Worm (Caenorhabditis elegans) whole organism, L4 larva: Measurements from ENCODE around the gene C41C4.9.

Source experiments
- F37D6.2 ChIP-seq: sonication (generic microtip); optimal IDR thresholded peaks from 2 replicates; lab custom pipeline; 2016; ENCODE audit warnings: mild to moderate bottlenecking, missing genetic modification characterization, missing compliant biosample characterization
- F44E2.7 ChIP-seq: fragments of 200-800 bp; sonication (Bioruptor generic); IDR thresholded peaks from 2 replicates; pipeline ENCODE4 v2.1.2; 2022; ENCODE audit warnings: missing genetic modification characterization, missing compliant biosample characterization
- F49E8.2 ChIP-seq: sonication (generic microtip); optimal IDR thresholded peaks from 2 replicates; lab custom pipeline; 2016; ENCODE audit warnings: missing compliant biosample characterization, mild to moderate bottlenecking, missing genetic modification characterization, borderline replicate concordance
- T20F7.1 ChIP-seq: fragments of 200-800 bp; sonication (Bioruptor generic); optimal IDR thresholded peaks from 2 replicates; lab custom pipeline; 2018; ENCODE audit warnings: mild to moderate bottlenecking, missing genetic modification characterization, missing compliant biosample characterization
- Y105C5A.15 ChIP-seq: fragments of 200-800 bp; sonication (Bioruptor generic); IDR thresholded peaks from 2 replicates; pipeline ENCODE4 v1.3.6; 2022; ENCODE audit warnings: missing genetic modification characterization, missing compliant biosample characterization
- Y75B8A.6 ChIP-seq: fragments of 200-800 bp; sonication (Bioruptor generic); IDR thresholded peaks from 2 replicates; pipeline ENCODE4 v1.3.6; 2022; ENCODE audit warnings: missing genetic modification reagents, missing genetic modification characterization, missing compliant biosample characterization
- ZK337.2 ChIP-seq: fragments of 200-800 bp; sonication (Bioruptor generic); IDR thresholded peaks from 2 replicates; pipeline ENCODE4 v1.3.6; 2022; ENCODE audit warnings: missing genetic modification reagents, missing genetic modification characterization, missing compliant biosample characterization
- ama-1 ChIP-seq: fragments of 150-350 bp; optimal IDR thresholded peaks from 2 replicates; lab custom pipeline; 2014; ENCODE audit warnings: inconsistent platforms, mixed read lengths
- attf-4 ChIP-seq: sonication (generic microtip); optimal IDR thresholded peaks from 3 replicates; lab custom pipeline; 2017; ENCODE audit warnings: missing biosample characterization, missing genetic modification characterization
- ceh-28 ChIP-seq: fragments of 150-350 bp; optimal IDR thresholded peaks from 2 replicates; lab custom pipeline; 2014; ENCODE audit warnings: missing biosample characterization, missing genetic modification reagents, missing genetic modification characterization
- ceh-32 ChIP-seq: sonication (generic microtip); optimal IDR thresholded peaks from 2 replicates; lab custom pipeline; 2016; ENCODE audit warnings: mild to moderate bottlenecking, missing genetic modification characterization, missing compliant biosample characterization; ENCODE audit not compliant: poor library complexity
- ceh-82 ChIP-seq: sonication (generic microtip); optimal IDR thresholded peaks from 2 replicates; lab custom pipeline; 2017; ENCODE audit warnings: missing biosample characterization, missing genetic modification characterization
- ctbp-1 ChIP-seq: fragments of 200-800 bp; sonication (Bioruptor generic); IDR thresholded peaks from 2 replicates; pipeline ENCODE4 v1.3.6; 2022; ENCODE audit warnings: missing genetic modification reagents, missing genetic modification characterization, missing compliant biosample characterization
- daf-12 ChIP-seq: fragments of 150-350 bp; optimal IDR thresholded peaks from 2 replicates; lab custom pipeline; 2014; ENCODE audit warnings: missing biosample characterization, missing genetic modification reagents, missing genetic modification characterization
- dmd-6 ChIP-seq: fragments of 200-800 bp; sonication (Bioruptor generic); IDR thresholded peaks from 2 replicates; pipeline ENCODE4 v1.3.6; 2022; ENCODE audit warnings: missing genetic modification reagents, missing genetic modification characterization, missing compliant biosample characterization
- dpl-1 ChIP-seq: fragments of 150-350 bp; optimal IDR thresholded peaks from 2 replicates; lab custom pipeline; 2014; ENCODE audit warnings: missing biosample characterization, missing genetic modification reagents, missing genetic modification characterization
- egl-27 ChIP-seq: sonication (generic microtip); optimal IDR thresholded peaks from 3 replicates; lab custom pipeline; 2017; ENCODE audit warnings: missing biosample characterization, missing genetic modification reagents, missing genetic modification characterization
- egl-43 ChIP-seq: fragments of 200-800 bp; sonication (Bioruptor generic); IDR thresholded peaks from 2 replicates; pipeline ENCODE4 v1.3.6; 2022; ENCODE audit warnings: missing genetic modification reagents, missing genetic modification characterization, missing compliant biosample characterization
- fkh-10 ChIP-seq: fragments of 150-350 bp; optimal IDR thresholded peaks from 2 replicates; lab custom pipeline; 2014; ENCODE audit warnings: missing biosample characterization, missing genetic modification reagents, missing genetic modification characterization
- fos-1 ChIP-seq: fragments of 150-350 bp; optimal IDR thresholded peaks from 2 replicates; lab custom pipeline; 2014; ENCODE audit warnings: missing biosample characterization, missing genetic modification characterization
- hmg-1.1 ChIP-seq: fragments of 200-800 bp; sonication (Bioruptor generic); IDR thresholded peaks from 2 replicates; pipeline ENCODE4 v1.3.6; 2022; ENCODE audit warnings: missing genetic modification reagents, missing genetic modification characterization, missing compliant biosample characterization
- jun-1 ChIP-seq: fragments of 150-350 bp; optimal IDR thresholded peaks from 2 replicates; lab custom pipeline; 2014; ENCODE audit warnings: missing biosample characterization, missing genetic modification reagents, missing genetic modification characterization
- lin-1 ChIP-seq: fragments of 200-800 bp; sonication (Bioruptor generic); IDR thresholded peaks from 2 replicates; pipeline ENCODE4 v1.3.6; 2022; ENCODE audit warnings: missing genetic modification reagents, missing genetic modification characterization, missing compliant biosample characterization
- lin-29 ChIP-seq: fragments of 200-800 bp; sonication (Bioruptor generic); IDR thresholded peaks from 2 replicates; pipeline ENCODE4 v1.3.6; 2022; ENCODE audit warnings: missing genetic modification reagents, missing genetic modification characterization, missing compliant biosample characterization
- lin-38 ChIP-seq: fragments of 200-800 bp; sonication (Bioruptor generic); IDR thresholded peaks from 2 replicates; pipeline ENCODE4 v1.3.6; 2022; ENCODE audit warnings: missing genetic modification reagents, missing genetic modification characterization, missing compliant biosample characterization
- lin-39 ChIP-seq: fragments of 150-350 bp; optimal IDR thresholded peaks from 2 replicates; lab custom pipeline; 2014; ENCODE audit warnings: missing biosample characterization, missing genetic modification reagents, missing genetic modification characterization
- lir-3 ChIP-seq: sonication (generic microtip); optimal IDR thresholded peaks from 2 replicates; lab custom pipeline; 2016; ENCODE audit warnings: mild to moderate bottlenecking, missing genetic modification characterization, missing compliant biosample characterization
- lsy-2 ChIP-seq, 2 experiments: fragments of 150-350 bp in 1 of 2; sonication (generic microtip) in 1 of 2; optimal IDR thresholded peaks; 2 replicates each; lab custom pipeline; 2014 to 2017; ENCODE audit warnings: missing biosample characterization in 2 of 2, missing genetic modification characterization in 2 of 2
- mdl-1 ChIP-seq, 2 experiments: fragments of 150-350 bp in 1 of 2; sonication (generic microtip) in 1 of 2; optimal IDR thresholded peaks; 2 replicates each; lab custom pipeline; 2014 to 2017; ENCODE audit warnings: missing biosample characterization in 2 of 2, missing genetic modification characterization in 2 of 2
- mdt-29 ChIP-seq: fragments of 200-800 bp; sonication (Bioruptor generic); IDR thresholded peaks from 2 replicates; pipeline ENCODE4 v1.3.6; 2022; ENCODE audit warnings: missing genetic modification reagents, missing genetic modification characterization, missing compliant biosample characterization
- mes-2 ChIP-seq: sonication (generic microtip); optimal IDR thresholded peaks from 2 replicates; lab custom pipeline; 2016; ENCODE audit warnings: missing genotype, mild to moderate bottlenecking, missing genetic modification characterization, missing compliant biosample characterization; ENCODE audit not compliant: poor library complexity, severe bottlenecking
- mxl-2 ChIP-seq: fragments of 200-800 bp; sonication (Bioruptor generic); conservative IDR thresholded peaks from 2 replicates; pipeline ENCODE4 v1.3.6; 2022; ENCODE audit warnings: missing genetic modification reagents, missing genetic modification characterization, missing compliant biosample characterization
- nhr-10 ChIP-seq: fragments of 150-350 bp; optimal IDR thresholded peaks from 2 replicates; lab custom pipeline; 2014; ENCODE audit warnings: missing biosample characterization, missing genetic modification characterization
- nhr-102 ChIP-seq: sonication (generic microtip); optimal IDR thresholded peaks from 2 replicates; lab custom pipeline; 2016; ENCODE audit warnings: mild to moderate bottlenecking, missing genetic modification characterization, moderate library complexity, missing compliant biosample characterization
- nhr-25 ChIP-seq: sonication (generic microtip); optimal IDR thresholded peaks from 2 replicates; lab custom pipeline; 2017; ENCODE audit warnings: missing genetic modification characterization, mild to moderate bottlenecking, missing compliant biosample characterization, antibody characterized with exemption, moderate library complexity, borderline replicate concordance; ENCODE audit not compliant: insufficient read depth
- nhr-48 ChIP-seq: sonication (generic microtip); optimal IDR thresholded peaks from 2 replicates; lab custom pipeline; 2016; ENCODE audit warnings: mild to moderate bottlenecking, missing genetic modification characterization, missing compliant biosample characterization
- nhr-6 ChIP-seq: fragments of 150-350 bp; optimal IDR thresholded peaks from 2 replicates; lab custom pipeline; 2014; ENCODE audit warnings: missing biosample characterization, missing genetic modification characterization
- nhr-76 ChIP-seq: fragments of 150-350 bp; optimal IDR thresholded peaks from 2 replicates; lab custom pipeline; 2014; ENCODE audit warnings: missing biosample characterization, missing genetic modification characterization
- nhr-77 ChIP-seq: fragments of 150-350 bp; optimal IDR thresholded peaks from 2 replicates; lab custom pipeline; 2014; ENCODE audit warnings: missing biosample characterization, missing genetic modification characterization
- pha-4 ChIP-seq, 2 experiments: fragments of 150-350 bp in 1 of 2; fragments of 200-800 bp in 1 of 2; sonication (Bioruptor generic) in 1 of 2; IDR thresholded peaks in 1 of 2; optimal IDR thresholded peaks in 1 of 2; 2 replicates each; pipeline versions ENCODE4 v1.3.6 to Lab custom; 2014 to 2022; ENCODE audit warnings: missing genetic modification characterization in 2 of 2, missing genetic modification reagents in 2 of 2, missing biosample characterization in 1 of 2, missing compliant biosample characterization in 1 of 2
- php-3 ChIP-seq: fragments of 200-800 bp; sonication (Bioruptor generic); IDR thresholded peaks from 2 replicates; pipeline ENCODE4 v1.3.6; 2022; ENCODE audit warnings: missing genetic modification reagents, missing genetic modification characterization, missing compliant biosample characterization
- pqm-1 ChIP-seq: sonication (generic microtip); optimal IDR thresholded peaks from 2 replicates; lab custom pipeline; 2017; ENCODE audit warnings: missing biosample characterization, missing genetic modification characterization
- saeg-2 ChIP-seq: fragments of 200-800 bp; sonication (Bioruptor generic); IDR thresholded peaks from 2 replicates; pipeline ENCODE4 v1.3.6; 2022; ENCODE audit warnings: missing genetic modification reagents, missing genetic modification characterization, missing compliant biosample characterization
- sdz-12 ChIP-seq: fragments of 200-800 bp; sonication (Bioruptor generic); optimal IDR thresholded peaks from 2 replicates; lab custom pipeline; 2018; ENCODE audit warnings: mild to moderate bottlenecking, missing genetic modification characterization, missing compliant biosample characterization
- set-16 ChIP-seq: fragments of 200-800 bp; sonication (Bioruptor generic); IDR thresholded peaks from 2 replicates; pipeline ENCODE4 v1.3.6; 2022; ENCODE audit warnings: missing genetic modification reagents, missing genetic modification characterization, missing compliant biosample characterization
- snpc-4 ChIP-seq: fragments of 150-350 bp; optimal IDR thresholded peaks from 2 replicates; lab custom pipeline; 2014; ENCODE audit warnings: missing biosample characterization, missing genetic modification characterization
- tag-97 ChIP-seq: fragments of 200-800 bp; sonication (Bioruptor generic); IDR thresholded peaks from 2 replicates; pipeline ENCODE4 v1.3.6; 2022; ENCODE audit warnings: missing genetic modification characterization, missing compliant biosample characterization
- unc-39 ChIP-seq: sonication (generic microtip); optimal IDR thresholded peaks from 2 replicates; lab custom pipeline; 2017; ENCODE audit warnings: missing biosample characterization, missing genetic modification characterization
- unc-62 ChIP-seq, 3 experiments: fragments of 150-350 bp in 1 of 3; sonication (generic microtip); optimal IDR thresholded peaks in 2 of 3; peaks in 1 of 3; 1 replicate in 1 of 3; 2 replicates in 2 of 3; lab custom pipeline; 2014 to 2017; ENCODE audit warnings: missing biosample characterization in 3 of 3, missing genetic modification characterization in 3 of 3, missing genetic modification reagents in 3 of 3, missing genotype in 1 of 3
- zag-1 ChIP-seq: fragments of 150-350 bp; optimal IDR thresholded peaks from 2 replicates; lab custom pipeline; 2014; ENCODE audit warnings: missing biosample characterization, missing genetic modification characterization
- ztf-7 ChIP-seq: fragments of 150-350 bp; optimal IDR thresholded peaks from 2 replicates; lab custom pipeline; 2014; ENCODE audit warnings: missing biosample characterization, missing genetic modification characterization

C41C4.9 gene

DNA sequence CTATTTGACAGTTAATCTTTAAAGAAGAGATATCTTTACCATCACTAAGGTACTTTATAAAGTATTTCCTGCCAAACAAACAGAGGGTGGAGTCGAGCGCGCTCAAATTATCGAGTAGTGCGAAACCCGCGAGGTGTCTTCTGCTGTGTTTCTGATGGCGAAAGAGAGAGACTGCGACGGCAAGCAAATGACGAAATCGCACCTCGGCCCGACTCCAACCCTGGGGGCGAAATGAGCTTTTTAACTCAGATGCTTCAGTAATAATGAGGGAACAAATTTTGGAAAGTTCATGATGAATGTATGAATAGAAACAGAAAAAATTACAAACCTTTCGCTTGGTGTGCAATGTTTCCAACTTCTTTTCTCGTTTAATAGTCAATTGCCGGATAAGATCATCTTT, 15.9 kb upstream of the C41C4.9 start (continued):
- TF ChIP-seq mes-2 (tag; lab: Kevin White, UChicago) (peak; percentile 77), snpc-4 (tag; lab: Kevin White, UChicago) (peak; percentile 86), saeg-2 (GFP tag; lab: Robert Waterston, UW) (no peak), egl-43 (GFP tag; lab: Robert Waterston, UW) (no peak), ceh-82 (tag; lab: Kevin White, UChicago) (no peak), unc-39 (no peak), dmd-6 (GFP tag; lab: Robert Waterston, UW) (peak; percentile 25; the same call in 1 of the 2 replicates), nhr-48 (tag; lab: Kevin White, UChicago) (no peak), nhr-10 (tag; lab: Kevin White, UChicago) (no peak), zag-1 (tag; lab: Kevin White, UChicago) (no peak), mxl-2 (GFP tag; lab: Robert Waterston, UW) (no peak), Y75B8A.6 (no peak), lin-1 (GFP tag; lab: Robert Waterston, UW) (no peak), jun-1 (no peak), ZK337.2 (no peak), dpl-1 (GFP tag; lab: Kevin White, UChicago) (peak; percentile 19), lsy-2 (tag; optimal IDR thresholded peaks at IDR 0.05; lab: Kevin White, UChicago) (peak in 1 of 2 experiments; percentile 71), ama-1 (lab: Kevin White, UChicago) (peak; percentile 93), ztf-7 (tag; lab: Kevin White, UChicago) (no peak), pha-4 (GFP tag; IDR thresholded peaks at IDR 0.05; lab: Robert Waterston, UW) (no peak), pha-4 (tag; optimal IDR thresholded peaks at IDR 0.05; lab: Kevin White, UChicago) (no peak), nhr-102 (peak; percentile 47), F49E8.2 (tag; lab: Kevin White, UChicago) (peak; percentile 60), egl-27 (tag; lab: Kevin White, UChicago) (no peak), nhr-77 (peak; percentile 56), set-16 (GFP tag; lab: Robert Waterston, UW) (no peak; the same call in 1 of the 2 replicates), Y105C5A.15 (GFP tag; lab: Robert Waterston, UW) (no peak), hmg-1.1 (GFP tag; lab: Robert Waterston, UW) (0 out of 2 replicates have a peak, but pooled peaks have one; percentile 53), fos-1 (no peak), php-3 (GFP tag; lab: Robert Waterston, UW) (no peak; the same call in 1 of the 2 replicates), nhr-25 (tag; lab: Kevin White, UChicago) (peak; percentile 53), nhr-76 (tag; lab: Kevin White, UChicago) (no peak), daf-12 (tag; lab: Kevin White, UChicago) (no peak), sdz-12 (GFP tag; lab: Kevin White, UChicago) (no peak), fkh-10 (GFP tag; lab: Kevin White, UChicago) (no peak), tag-97 (GFP tag; lab: Robert Waterston, UW) (no peak), mdl-1 (tag; optimal IDR thresholded peaks at IDR 0.05; lab: Kevin White, UChicago) (no peak), nhr-6 (tag; lab: Kevin White, UChicago) (peak; percentile 10), attf-4 (tag; lab: Kevin White, UChicago) (no peak), unc-62 (GFP tag; optimal IDR thresholded peaks at IDR 0.05 in 1 of 2; lab: Kevin White, UChicago) (peak in 1 of 2 experiments; percentile 19), unc-62 (tag; optimal IDR thresholded peaks at IDR 0.05; lab: Kevin White, UChicago) (no peak), lir-3 (tag; lab: Kevin White, UChicago) (no peak), pqm-1 (peak; percentile 39), lin-38 (GFP tag; lab: Robert Waterston, UW) (peak; percentile 71), ceh-28 (tag; lab: Kevin White, UChicago) (no peak), mdt-29 (no peak), lin-39 (tag; lab: Kevin White, UChicago) (no peak), lin-29 (no peak), T20F7.1 (GFP tag; lab: Kevin White, UChicago) (no peak), F44E2.7 (GFP tag; lab: Robert Waterston, UW) (no peak), ceh-32 (tag; lab: Kevin White, UChicago) (no peak), F37D6.2 (tag; lab: Kevin White, UChicago) (no peak), ctbp-1 (no peak)
